Comparison of ENCODE assay signal across 5 fruit fly cellular contexts in the genomic region with DNA sequence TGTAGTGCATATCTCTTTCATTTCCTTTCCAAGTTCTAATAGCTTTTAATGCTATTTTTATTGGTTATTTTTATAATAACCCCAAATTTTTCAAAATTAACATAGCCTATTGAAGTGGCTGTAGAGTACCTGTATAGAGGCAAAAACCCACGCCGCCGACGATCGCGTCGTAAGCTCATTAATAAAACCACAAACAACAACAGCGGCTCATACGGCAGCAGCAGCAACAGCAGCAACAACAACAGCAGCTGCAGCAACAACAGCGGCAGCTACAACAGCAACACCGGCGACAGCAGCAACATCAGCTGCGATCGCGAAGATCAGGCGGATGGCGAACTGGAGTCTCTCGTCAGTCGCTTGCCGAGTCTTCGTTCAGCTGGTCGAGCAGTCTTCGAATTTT.
TF ChIP-seq lines count a peak whose summit lies in the region.

TSS of gene CG2145 (plus strand) at position 290 of the 400 bp plus-strand sequence.

- no peak for TF ChIP-seq CTCF in whole organism, embryonic (GFP tag; optimal IDR thresholded peaks at IDR 0.05; lab: Kevin White, UChicago)

TF ChIP-seq in whole organism, adult, 20 proteins besides CTCF, POLR2A, EP300 and RAD21 (continues in another document):
- TF ChIP-seq bab1 (GFP tag; optimal IDR thresholded peaks at IDR 0.05; lab: Kevin White, UChicago) (peak; percentile 87), pad (GFP tag; optimal IDR thresholded peaks at IDR 0.05; lab: Kevin White, UChicago) (no peak), CG33017 (tag; optimal IDR thresholded peaks at IDR 0.05; lab: Kevin White, UChicago) (peak; percentile 31), tj (GFP tag; optimal IDR thresholded peaks at IDR 0.05; lab: Kevin White, UChicago) (peak; percentile 60), cic (GFP tag; optimal IDR thresholded peaks at IDR 0.05; lab: Kevin White, UChicago) (peak; percentile 76), toe (GFP tag; optimal IDR thresholded peaks at IDR 0.05; lab: Kevin White, UChicago) (peak; percentile 64), Mnt (GFP tag; optimal IDR thresholded peaks at IDR 0.05; lab: Kevin White, UChicago) (peak; percentile 76), ovo (GFP tag; optimal IDR thresholded peaks at IDR 0.05; lab: Kevin White, UChicago) (peak; percentile 88), CG7101 (tag; optimal IDR thresholded peaks at IDR 0.05; lab: Kevin White, UChicago) (peak; percentile 41), CG7045 (GFP tag; optimal IDR thresholded peaks at IDR 0.05; lab: Kevin White, UChicago) (no peak), CG12768 (GFP tag; optimal IDR thresholded peaks at IDR 0.05; lab: Kevin White, UChicago) (peak; percentile 56), Clk (GFP tag; optimal IDR thresholded peaks at IDR 0.05; lab: Kevin White, UChicago) (peak; percentile 68), kay (GFP tag; lab: Kevin White, UChicago; ENCODE audit: borderline replicate concordance) (peak; percentile 74), Hr96 (GFP tag; optimal IDR thresholded peaks at IDR 0.05; lab: Kevin White, UChicago) (peak; percentile 73), CG11617 (GFP tag; optimal IDR thresholded peaks at IDR 0.05; lab: Kevin White, UChicago) (peak; percentile 14), cnc (optimal IDR thresholded peaks at IDR 0.05; lab: Kevin White, UChicago) (no peak), CG14711 (tag; optimal IDR thresholded peaks at IDR 0.05; lab: Kevin White, UChicago) (peak; percentile 29)

TF ChIP-seq in whole organism, embryonic, 481 proteins besides CTCF, POLR2A, EP300 and RAD21 (continues in another document):
- TF ChIP-seq Fer3 (tag; optimal IDR thresholded peaks at IDR 0.05; lab: Kevin White, UChicago) (peak; percentile 3), CG12155 (GFP tag; optimal IDR thresholded peaks at IDR 0.05; lab: Kevin White, UChicago) (no peak), CG10321 (GFP tag; IDR thresholded peaks at IDR 0.05; lab: Robert Waterston, UW) (no peak), MBD-R2 (GFP tag; IDR thresholded peaks at IDR 0.05; lab: Robert Waterston, UW) (no peak), CG12744 (GFP tag; optimal IDR thresholded peaks at IDR 0.05; lab: Kevin White, UChicago) (no peak), CG4360 (GFP tag; IDR thresholded peaks at IDR 0.05; lab: Robert Waterston, UW) (peak; percentile 90), sd (tag; optimal IDR thresholded peaks at IDR 0.05; lab: Kevin White, UChicago) (no peak), B-H2 (GFP tag; optimal IDR thresholded peaks at IDR 0.05; lab: Kevin White, UChicago) (peak; percentile 26), sens (GFP tag; lab: Kevin White, UChicago) (peak; percentile 18), Hmr (GFP tag; optimal IDR thresholded peaks at IDR 0.05; lab: Kevin White, UChicago) (peak; percentile 5), CoRest (tag; optimal IDR thresholded peaks at IDR 0.05; lab: Kevin White, UChicago) (peak; percentile 3), Sin3A (optimal IDR thresholded peaks at IDR 0.05; lab: Kevin White, UChicago) (no peak), dmrt99B (tag; optimal IDR thresholded peaks at IDR 0.05; lab: Kevin White, UChicago) (peak; percentile 26), sna (GFP tag; IDR thresholded peaks at IDR 0.05; lab: Robert Waterston, UW; ENCODE audit: partially characterized antibody) (no peak), CG17361 (GFP tag; IDR thresholded peaks at IDR 0.05; lab: Robert Waterston, UW) (no peak), gsb (GFP tag; IDR thresholded peaks at IDR 0.05; lab: Robert Waterston, UW) (no peak), mam (GFP tag; optimal IDR thresholded peaks at IDR 0.05; lab: Kevin White, UChicago) (no peak), Bdp1 (GFP tag; optimal IDR thresholded peaks at IDR 0.05; lab: Kevin White, UChicago) (no peak)

TF ChIP-seq in whole organism, prepupa, 60 proteins besides CTCF, POLR2A, EP300 and RAD21 (continues in another document):
- TF ChIP-seq dsx (GFP tag; optimal IDR thresholded peaks at IDR 0.05; lab: Kevin White, UChicago; ENCODE audit: poor library complexity, severe bottlenecking) = peak; percentile 39
- peak; percentile 74; the same call in 1 of the 3 replicates for TF ChIP-seq eg (GFP tag; IDR thresholded peaks at IDR 0.05; lab: Robert Waterston, UW)
- no peak for TF ChIP-seq Lpt (GFP tag; optimal IDR thresholded peaks at IDR 0.05; lab: Kevin White, UChicago)
- peak; percentile 12 for TF ChIP-seq CG1621 (tag; optimal IDR thresholded peaks at IDR 0.05; lab: Kevin White, UChicago)
- TF ChIP-seq CG34406 (GFP tag; optimal IDR thresholded peaks at IDR 0.05; lab: Kevin White, UChicago) = peak; percentile 1
- TF ChIP-seq spab (GFP tag; optimal IDR thresholded peaks at IDR 0.05; lab: Kevin White, UChicago) = no peak
- TF ChIP-seq Met (GFP tag; optimal IDR thresholded peaks at IDR 0.05; lab: Kevin White, UChicago) = peak; percentile 41
- peak; percentile 25 for TF ChIP-seq Ets96B (tag; optimal IDR thresholded peaks at IDR 0.05; lab: Kevin White, UChicago)
- peak; percentile 26 for TF ChIP-seq Eip75B (GFP tag; optimal IDR thresholded peaks at IDR 0.05; lab: Kevin White, UChicago)
- peak; percentile 53 for TF ChIP-seq CG6854 (GFP tag; optimal IDR thresholded peaks at IDR 0.05; lab: Kevin White, UChicago)
- TF ChIP-seq CG6276 (GFP tag; optimal IDR thresholded peaks at IDR 0.05; lab: Kevin White, UChicago) = peak; percentile 10
- TF ChIP-seq net (GFP tag; optimal IDR thresholded peaks at IDR 0.05; lab: Kevin White, UChicago) = peak; percentile 38
- TF ChIP-seq fd59A (GFP tag; optimal IDR thresholded peaks at IDR 0.05; lab: Kevin White, UChicago) = no peak
- peak; percentile 56 for TF ChIP-seq vri (GFP tag; optimal IDR thresholded peaks at IDR 0.05; lab: Kevin White, UChicago)
- no peak for TF ChIP-seq dac (GFP tag; optimal IDR thresholded peaks at IDR 0.05; lab: Kevin White, UChicago)
- peak; percentile 71 for TF ChIP-seq Eip78C (GFP tag; lab: Kevin White, UChicago)
- TF ChIP-seq lz (GFP tag; optimal IDR thresholded peaks at IDR 0.05; lab: Kevin White, UChicago) = peak; percentile 30
- TF ChIP-seq Sox102F (GFP tag; optimal IDR thresholded peaks at IDR 0.05; lab: Kevin White, UChicago) = peak; percentile 78

TF ChIP-seq in whole organism, pupa, 21 proteins besides CTCF, POLR2A, EP300 and RAD21:
- no peak for TF ChIP-seq CG34367 (tag; optimal IDR thresholded peaks at IDR 0.05; lab: Kevin White, UChicago)
- peak; percentile 18 for TF ChIP-seq CG15710 (tag; optimal IDR thresholded peaks at IDR 0.05; lab: Kevin White, UChicago)
- no peak for TF ChIP-seq CG10348 (GFP tag; IDR thresholded peaks at IDR 0.05; lab: Robert Waterston, UW)
- peak; percentile 29 for TF ChIP-seq CG8159 (tag; optimal IDR thresholded peaks at IDR 0.05; lab: Kevin White, UChicago)
- peak; percentile 92 for TF ChIP-seq Ets98B (GFP tag; IDR thresholded peaks at IDR 0.05; lab: Robert Waterston, UW)
- peak; percentile 67 for TF ChIP-seq CG12605 (GFP tag; IDR thresholded peaks at IDR 0.05; lab: Robert Waterston, UW)
- peak; percentile 2 for TF ChIP-seq CG17806 (tag; optimal IDR thresholded peaks at IDR 0.05; lab: Kevin White, UChicago)
- TF ChIP-seq CG8301 (tag; optimal IDR thresholded peaks at IDR 0.05; lab: Kevin White, UChicago) = no peak
- TF ChIP-seq CG9948 (tag; optimal IDR thresholded peaks at IDR 0.05; lab: Kevin White, UChicago) = no peak
- no peak for TF ChIP-seq CG14655 (GFP tag; optimal IDR thresholded peaks at IDR 0.05; lab: Kevin White, UChicago)
- TF ChIP-seq CG4496 (GFP tag; IDR thresholded peaks at IDR 0.05; lab: Robert Waterston, UW) = peak; percentile 86
- TF ChIP-seq CG32121 (GFP tag; IDR thresholded peaks at IDR 0.05; lab: Robert Waterston, UW) = peak; percentile 86
- peak; percentile 13 for TF ChIP-seq Pif1A (GFP tag; optimal IDR thresholded peaks at IDR 0.05; lab: Kevin White, UChicago)
- peak; percentile 24 for TF ChIP-seq EcR (GFP tag; optimal IDR thresholded peaks at IDR 0.05; lab: Kevin White, UChicago)
- TF ChIP-seq gl (tag; optimal IDR thresholded peaks at IDR 0.05; lab: Kevin White, UChicago) = no peak
- peak; percentile 92 for TF ChIP-seq fd96Ca (GFP tag; IDR thresholded peaks at IDR 0.05; lab: Robert Waterston, UW)
- TF ChIP-seq rn (GFP tag; IDR thresholded peaks at IDR 0.05; lab: Robert Waterston, UW) = no peak
- TF ChIP-seq Pif1B (GFP tag; optimal IDR thresholded peaks at IDR 0.05; lab: Kevin White, UChicago) = peak; percentile 57
- TF ChIP-seq Snoo (tag; optimal IDR thresholded peaks at IDR 0.05; lab: Kevin White, UChicago) = peak; percentile 31
- TF ChIP-seq CG13204 (GFP tag; optimal IDR thresholded peaks at IDR 0.05; lab: Kevin White, UChicago) = peak; percentile 91
- no peak for TF ChIP-seq D1 (tag; optimal IDR thresholded peaks at IDR 0.05; lab: Kevin White, UChicago)

TF ChIP-seq in whole organism, wandering third instar larva, 38 proteins besides CTCF, POLR2A, EP300 and RAD21 (continues in another document):
- TF ChIP-seq OdsH (GFP tag; optimal IDR thresholded peaks at IDR 0.05; lab: Kevin White, UChicago) (peak; percentile 34), CrebA (GFP tag; optimal IDR thresholded peaks at IDR 0.05; lab: Kevin White, UChicago; ENCODE audit: borderline replicate concordance) (peak; percentile 40), Hr83 (GFP tag; optimal IDR thresholded peaks at IDR 0.05; lab: Kevin White, UChicago; ENCODE audit: poor library complexity, severe bottlenecking) (peak; percentile 48), GATAd (GFP tag; optimal IDR thresholded peaks at IDR 0.05; lab: Kevin White, UChicago) (no peak), tai (GFP tag; optimal IDR thresholded peaks at IDR 0.05; lab: Kevin White, UChicago) (no peak), CG32264 (GFP tag; optimal IDR thresholded peaks at IDR 0.05; lab: Kevin White, UChicago) (peak; percentile 47), Myc (optimal IDR thresholded peaks at IDR 0.05; lab: Kevin White, UChicago) (no peak), dl (GFP tag; optimal IDR thresholded peaks at IDR 0.05; lab: Kevin White, UChicago; ENCODE audit: insufficient read depth in 1 of 2, partially characterized antibody in 2 of 2) (no peak), brk (GFP tag; optimal IDR thresholded peaks at IDR 0.05; lab: Kevin White, UChicago) (peak; percentile 60), woc (GFP tag; optimal IDR thresholded peaks at IDR 0.05; lab: Kevin White, UChicago) (peak; percentile 56), Hnf4 (GFP tag; optimal IDR thresholded peaks at IDR 0.05; lab: Kevin White, UChicago) (peak; percentile 27), sage (GFP tag; optimal IDR thresholded peaks at IDR 0.05; lab: Kevin White, UChicago) (peak; percentile 79), Rel (GFP tag; optimal IDR thresholded peaks at IDR 0.05; lab: Kevin White, UChicago) (peak; percentile 41), Rel (tag; optimal IDR thresholded peaks at IDR 0.05; lab: Kevin White, UChicago) (peak; percentile 81), Abd-B (GFP tag; optimal IDR thresholded peaks at IDR 0.05; lab: Kevin White, UChicago) (no peak), Dfd (GFP tag; optimal IDR thresholded peaks at IDR 0.05; lab: Kevin White, UChicago) (peak; percentile 67), Sp1 (GFP tag; optimal IDR thresholded peaks at IDR 0.05; lab: Kevin White, UChicago) (peak; percentile 62), Jra (GFP tag; optimal IDR thresholded peaks at IDR 0.05; lab: Kevin White, UChicago) (peak; percentile 8), pan (optimal IDR thresholded peaks at IDR 0.05; lab: Kevin White, UChicago) (no peak), lola (GFP tag; optimal IDR thresholded peaks at IDR 0.05; lab: Kevin White, UChicago) (no peak), rgr (GFP tag; optimal IDR thresholded peaks at IDR 0.05; lab: Kevin White, UChicago) (peak; percentile 14), fru (GFP tag; optimal IDR thresholded peaks at IDR 0.05; lab: Kevin White, UChicago) (peak; percentile 35)
